Worm (Caenorhabditis elegans): Measurements from ENCODE around the gene dpy-3.

- TF ChIP-seq ref-1 (GFP tag; conservative IDR thresholded peaks at IDR 0.05) (no peak), med-1 (GFP tag; optimal IDR thresholded peaks at IDR 0.05; ENCODE audit: insufficient read depth) (no peak), flt-1 (GFP tag; IDR thresholded peaks at IDR 0.05) (no peak), cog-1 (tag; optimal IDR thresholded peaks at IDR 0.05) (no peak), ztf-29 (GFP tag; IDR thresholded peaks at IDR 0.05) (no peak), tab-1 (GFP tag; IDR thresholded peaks at IDR 0.05) (no peak), klf-2 (GFP tag; conservative IDR thresholded peaks at IDR 0.05) (no peak)
These were observed 32.4 kb downstream of the dpy-3 start, which contains the start of gene bus-5 for ce11 chrX:2113004-2113403.
